Worm (Caenorhabditis elegans) whole organism, late embryonic: ENCODE data around the gene M199.135.
"Not testable (repeated sequence)": the region's sequence is repeated elsewhere in the genome, so short reads cannot be mapped to it uniquely, and the experiment has no call there.

Experiments
- C38D4.7 ChIP-seq: fragments of 200-800 bp; sonication (Bioruptor generic); optimal IDR thresholded peaks from 2 replicates; lab custom pipeline; 2018; ENCODE audit warnings: mild to moderate bottlenecking, missing genetic modification characterization, moderate library complexity, missing compliant biosample characterization
- K02D7.2 ChIP-seq: sonication (generic microtip); optimal IDR thresholded peaks from 2 replicates; lab custom pipeline; 2017; ENCODE audit warnings: mild to moderate bottlenecking, missing genetic modification characterization, missing compliant biosample characterization
- K09A11.1 ChIP-seq: sonication (generic microtip); optimal IDR thresholded peaks from 2 replicates; lab custom pipeline; 2017; ENCODE audit warnings: antibody characterized with exemption, mild to moderate bottlenecking, missing genetic modification characterization, missing compliant biosample characterization; ENCODE audit not compliant: insufficient read depth
- Y22D7AL.16 ChIP-seq: sonication (generic microtip); optimal IDR thresholded peaks from 2 replicates; lab custom pipeline; 2016; ENCODE audit warnings: missing genetic modification characterization, missing compliant biosample characterization
- ahr-1 ChIP-seq: sonication (generic microtip); optimal IDR thresholded peaks from 2 replicates; lab custom pipeline; 2016; ENCODE audit warnings: missing genetic modification characterization, missing compliant biosample characterization
- ceh-14 ChIP-seq: sonication (generic microtip); optimal IDR thresholded peaks from 2 replicates; lab custom pipeline; 2016; ENCODE audit warnings: missing genotype, missing genetic modification characterization, missing compliant biosample characterization
- ceh-2 ChIP-seq: sonication (generic microtip); optimal IDR thresholded peaks from 2 replicates; lab custom pipeline; 2016; ENCODE audit warnings: missing genotype, missing genetic modification characterization, missing compliant biosample characterization
- ceh-22 ChIP-seq: sonication (generic microtip); optimal IDR thresholded peaks from 2 replicates; lab custom pipeline; 2017; ENCODE audit warnings: missing biosample characterization, missing genetic modification characterization
- ceh-24 ChIP-seq: sonication (generic microtip); optimal IDR thresholded peaks from 2 replicates; lab custom pipeline; 2016; ENCODE audit warnings: mild to moderate bottlenecking, missing genetic modification characterization, missing compliant biosample characterization
- ceh-30 ChIP-seq: fragments of 150-350 bp; optimal IDR thresholded peaks from 2 replicates; lab custom pipeline; 2014; ENCODE audit warnings: missing biosample characterization, missing genetic modification characterization
- ceh-31 ChIP-seq: sonication (generic microtip); optimal IDR thresholded peaks from 2 replicates; lab custom pipeline; 2016; ENCODE audit warnings: missing genetic modification characterization, missing compliant biosample characterization
- ceh-34 ChIP-seq: sonication (generic microtip); optimal IDR thresholded peaks from 2 replicates; lab custom pipeline; 2016; ENCODE audit warnings: mild to moderate bottlenecking, missing genetic modification characterization, missing compliant biosample characterization
- ceh-48 ChIP-seq: sonication (generic microtip); optimal IDR thresholded peaks from 2 replicates; lab custom pipeline; 2016; ENCODE audit warnings: missing genetic modification characterization, inconsistent platforms, missing compliant biosample characterization
- ceh-9 ChIP-seq: sonication (generic microtip); optimal IDR thresholded peaks from 2 replicates; lab custom pipeline; 2016; ENCODE audit warnings: mild to moderate bottlenecking, missing genetic modification characterization, inconsistent platforms, missing compliant biosample characterization
- dmd-4 ChIP-seq: sonication (generic microtip); optimal IDR thresholded peaks from 2 replicates; lab custom pipeline; 2016; ENCODE audit warnings: borderline replicate concordance, missing genetic modification characterization, missing compliant biosample characterization
- elt-2 ChIP-seq: sonication (generic microtip); optimal IDR thresholded peaks from 2 replicates; lab custom pipeline; 2016; ENCODE audit warnings: missing genetic modification reagents, missing genetic modification characterization, missing compliant biosample characterization
- fax-1 ChIP-seq: sonication (generic microtip); optimal IDR thresholded peaks from 2 replicates; lab custom pipeline; 2016; ENCODE audit warnings: missing genotype, missing genetic modification characterization, missing compliant biosample characterization
- fkh-10 ChIP-seq: fragments of 150-350 bp; optimal IDR thresholded peaks from 2 replicates; lab custom pipeline; 2014; ENCODE audit warnings: missing biosample characterization, missing genetic modification reagents, missing genetic modification characterization
- hlh-13 ChIP-seq: fragments of 200-800 bp; sonication (Bioruptor generic); optimal IDR thresholded peaks from 2 replicates; lab custom pipeline; 2018; ENCODE audit warnings: mild to moderate bottlenecking, missing genetic modification characterization, missing compliant biosample characterization
- hlh-6 ChIP-seq: sonication (generic microtip); optimal IDR thresholded peaks from 2 replicates; lab custom pipeline; 2016; ENCODE audit warnings: missing genotype, missing genetic modification characterization, missing compliant biosample characterization
- lim-6 ChIP-seq: sonication (generic microtip); optimal IDR thresholded peaks from 2 replicates; lab custom pipeline; 2016; ENCODE audit warnings: missing genetic modification characterization, missing compliant biosample characterization
- mec-3 ChIP-seq: sonication (generic microtip); optimal IDR thresholded peaks from 2 replicates; lab custom pipeline; 2016; ENCODE audit warnings: borderline replicate concordance, missing genetic modification characterization, missing compliant biosample characterization
- nhr-11 ChIP-seq: fragments of 150-350 bp; optimal IDR thresholded peaks from 2 replicates; lab custom pipeline; 2014; ENCODE audit warnings: missing biosample characterization, missing genetic modification characterization
- nhr-232 ChIP-seq: sonication (generic microtip); optimal IDR thresholded peaks from 2 replicates; lab custom pipeline; 2016; ENCODE audit warnings: missing genetic modification characterization, missing compliant biosample characterization
- odd-2 ChIP-seq: sonication (generic microtip); optimal IDR thresholded peaks from 2 replicates; lab custom pipeline; 2017; ENCODE audit warnings: antibody characterized with exemption, mild to moderate bottlenecking, missing genetic modification characterization, missing compliant biosample characterization
- pax-1 ChIP-seq: fragments of 150-350 bp; optimal IDR thresholded peaks from 2 replicates; lab custom pipeline; 2014; ENCODE audit warnings: missing biosample characterization, missing genetic modification characterization
- pqm-1 ChIP-seq: sonication (generic microtip); optimal IDR thresholded peaks from 2 replicates; lab custom pipeline; 2016; ENCODE audit warnings: missing genetic modification characterization, missing compliant biosample characterization
- rnt-1 ChIP-seq: sonication (generic microtip); optimal IDR thresholded peaks from 2 replicates; lab custom pipeline; 2016; ENCODE audit warnings: missing genetic modification characterization, missing compliant biosample characterization
- sox-4 ChIP-seq: sonication (generic microtip); optimal IDR thresholded peaks from 2 replicates; lab custom pipeline; 2017; ENCODE audit warnings: mild to moderate bottlenecking, missing genetic modification characterization, inconsistent platforms, missing compliant biosample characterization
- syd-9 ChIP-seq: sonication (generic microtip); optimal IDR thresholded peaks from 2 replicates; lab custom pipeline; 2016; ENCODE audit warnings: mild to moderate bottlenecking, missing genetic modification characterization, moderate library complexity, missing compliant biosample characterization
- tbx-2 ChIP-seq: sonication (generic microtip); optimal IDR thresholded peaks from 2 replicates; lab custom pipeline; 2016; ENCODE audit warnings: missing genetic modification characterization, missing compliant biosample characterization
- tbx-7 ChIP-seq: sonication (generic microtip); optimal IDR thresholded peaks from 2 replicates; lab custom pipeline; 2016; ENCODE audit warnings: missing genotype, missing genetic modification characterization, missing compliant biosample characterization
- ttx-3 ChIP-seq: sonication (generic microtip); optimal IDR thresholded peaks from 2 replicates; lab custom pipeline; 2016; ENCODE audit warnings: missing genetic modification reagents, missing genetic modification characterization, missing compliant biosample characterization
- unc-55 ChIP-seq: sonication (generic microtip); optimal IDR thresholded peaks from 2 replicates; lab custom pipeline; 2017; ENCODE audit warnings: missing biosample characterization, missing genetic modification reagents, missing genetic modification characterization
- ztf-16 ChIP-seq: sonication (generic microtip); optimal IDR thresholded peaks from 2 replicates; lab custom pipeline; 2017; ENCODE audit warnings: missing genetic modification characterization, missing compliant biosample characterization

The M199.135 gene

DNA sequence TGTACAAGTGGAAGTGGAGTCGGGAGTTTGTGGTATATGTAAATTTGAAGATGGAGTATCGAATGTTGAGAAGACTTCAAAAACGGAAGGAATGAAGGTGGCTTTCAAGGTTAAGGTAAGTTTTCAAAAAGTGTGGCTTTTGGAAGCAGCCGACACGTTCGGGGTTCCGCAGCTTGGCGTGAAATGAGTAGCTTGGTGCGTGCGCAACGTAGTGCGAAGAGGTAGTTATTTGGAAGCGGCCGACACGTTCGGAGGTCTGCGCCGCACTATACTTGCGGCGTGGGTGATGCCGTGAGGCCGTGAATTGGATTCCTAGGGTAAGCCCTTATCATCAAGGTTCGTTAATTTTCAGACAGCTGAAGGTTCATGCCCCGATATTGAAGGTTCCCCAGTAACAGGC is 6.3 kb downstream of the M199.135 start, which contains the start of gene clec-189:
TSS of gene clec-189 (plus strand) at position 92 of the 400 bp plus-strand sequence.
- no peak for TF ChIP-seq ceh-31 (tag; lab: Kevin White, UChicago)
- TF ChIP-seq ahr-1 (tag; lab: Kevin White, UChicago) = no peak
- no peak for TF ChIP-seq odd-2 (tag; lab: Kevin White, UChicago)
- TF ChIP-seq fkh-10 = no peak
- no peak for TF ChIP-seq ceh-22
- no peak for TF ChIP-seq ceh-24
- TF ChIP-seq K09A11.1 (tag; lab: Kevin White, UChicago) = no peak
- no peak for TF ChIP-seq pqm-1 (tag; lab: Kevin White, UChicago)
- TF ChIP-seq elt-2 = no peak
- TF ChIP-seq ttx-3 (tag; lab: Kevin White, UChicago) = no peak
- TF ChIP-seq ceh-34 (tag; lab: Kevin White, UChicago) = no peak
- no peak for TF ChIP-seq pax-1 (tag; lab: Kevin White, UChicago)
- no peak for TF ChIP-seq ztf-16 (tag; lab: Kevin White, UChicago)
- TF ChIP-seq ceh-48 (tag; lab: Kevin White, UChicago) = no peak
- TF ChIP-seq ceh-14 (tag; lab: Kevin White, UChicago) = no peak
- TF ChIP-seq unc-55 (GFP tag; lab: Kevin White, UChicago) = no peak
- TF ChIP-seq nhr-11 = no peak
- no peak for TF ChIP-seq hlh-13 (GFP tag; lab: Kevin White, UChicago)

DNA sequence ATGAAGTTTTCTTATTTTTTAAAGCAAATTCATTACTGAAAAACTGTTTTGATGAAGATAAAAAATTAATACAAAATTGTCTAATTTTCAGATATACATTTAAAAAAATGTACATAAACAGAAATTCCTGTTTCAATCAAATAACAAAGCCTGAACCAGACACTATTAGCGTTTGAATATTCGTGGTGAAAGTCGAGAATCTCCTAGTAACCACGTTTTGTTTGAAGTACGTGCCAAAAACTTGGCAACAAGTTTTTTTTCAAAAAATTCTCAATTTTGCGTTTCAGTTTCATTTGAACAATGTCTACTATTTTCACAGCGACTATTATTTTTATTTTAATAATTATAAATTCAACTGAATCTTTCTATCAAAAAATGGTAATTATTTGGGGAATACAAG is 8.5 kb downstream of the M199.135 start, which contains the start of gene M199.7:
TSS of gene M199.7 (plus strand) at position 301 of the 400 bp plus-strand sequence.
- TF ChIP-seq nhr-11 = no peak
- no peak for TF ChIP-seq nhr-232 (tag; lab: Kevin White, UChicago)
- no peak for TF ChIP-seq hlh-6 (tag; lab: Kevin White, UChicago)
- no peak for TF ChIP-seq syd-9 (tag; lab: Kevin White, UChicago)
- no peak for TF ChIP-seq rnt-1 (tag; lab: Kevin White, UChicago)
- TF ChIP-seq, all 69 proteins: peak for 0

DNA sequence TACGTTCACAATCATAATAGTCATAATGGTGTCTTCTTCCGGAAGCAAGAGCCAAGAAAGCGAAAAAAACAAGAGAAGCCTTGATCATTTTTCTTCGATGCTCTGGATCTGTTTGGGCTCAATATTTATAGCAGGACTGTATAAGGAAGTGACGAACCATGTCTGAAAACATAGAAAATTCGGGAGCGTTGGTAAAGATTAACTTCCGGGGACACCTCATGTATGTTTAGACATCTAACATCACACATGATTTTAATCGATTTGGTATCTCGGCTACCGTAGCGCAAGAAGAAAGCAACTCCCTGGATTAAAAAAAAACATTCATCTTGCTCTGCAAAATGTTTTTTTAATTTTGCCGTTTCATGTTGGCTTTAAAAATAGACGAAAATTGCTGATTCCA is 11.6 kb downstream of the M199.135 start, which contains the start of gene clec-190:
TSS of gene clec-190 (minus strand) at position 101 of the 400 bp plus-strand sequence.
- no peak for TF ChIP-seq sox-4 (tag; lab: Kevin White, UChicago)
- no peak for TF ChIP-seq C38D4.7

DNA sequence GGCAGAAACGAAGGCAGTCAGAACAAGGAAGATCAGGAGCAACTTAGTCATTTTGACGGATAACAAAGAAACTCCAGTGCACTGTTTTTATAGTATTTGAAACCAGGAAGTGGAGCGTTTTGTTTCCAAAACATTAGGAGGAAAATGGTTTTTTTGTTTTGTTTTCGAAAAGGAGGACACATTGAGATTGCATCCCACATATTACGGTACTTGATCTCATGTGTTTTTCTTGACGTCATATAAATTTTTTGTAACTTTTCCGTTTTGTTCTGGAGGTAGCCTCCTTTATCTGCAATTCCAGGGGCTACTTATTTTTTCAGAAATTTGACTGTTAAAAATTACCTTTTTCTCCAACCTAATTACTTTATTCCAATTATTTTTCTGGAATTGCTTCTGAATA is 13.3 kb downstream of the M199.135 start, which contains the start of gene M199.9:
TSS of gene M199.9 (minus strand) at position 101 of the 400 bp plus-strand sequence.
- TF ChIP-seq fkh-10 (no peak), dmd-4 (tag; lab: Kevin White, UChicago) (no peak), ceh-9 (tag; lab: Kevin White, UChicago) (no peak), fax-1 (tag; lab: Kevin White, UChicago) (no peak), ceh-31 (tag; lab: Kevin White, UChicago) (no peak), tbx-2 (tag; lab: Kevin White, UChicago) (no peak), ttx-3 (tag; lab: Kevin White, UChicago) (no peak), C38D4.7 (no peak)

DNA sequence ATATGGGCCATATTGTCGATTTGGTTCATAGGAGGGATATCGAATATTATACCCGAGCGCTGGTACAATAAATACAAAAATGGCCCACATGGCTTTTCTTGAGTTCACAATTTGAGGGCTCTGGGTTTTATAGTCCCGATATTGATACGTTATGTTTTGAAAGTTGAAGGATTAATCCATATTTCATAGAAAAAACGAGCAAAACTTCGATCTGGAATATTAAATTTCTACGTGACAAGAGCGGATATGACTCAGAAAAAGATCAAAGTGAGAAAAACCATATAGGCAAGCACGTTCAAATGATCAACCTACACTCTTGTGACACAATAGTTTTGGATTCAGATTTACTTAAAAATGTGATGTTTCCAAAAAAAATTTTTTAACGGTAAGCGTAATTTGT is 17.3 kb downstream of the M199.135 start, which contains the start of gene col-135:
TSS of gene col-135 (minus strand) at position 101 of the 400 bp plus-strand sequence.
- TF ChIP-seq ceh-30 = no peak
- TF ChIP-seq lim-6 (tag; lab: Kevin White, UChicago) = no peak
- no peak for TF ChIP-seq ceh-24
- no peak for TF ChIP-seq ceh-2
- TF ChIP-seq tbx-7 (tag; lab: Kevin White, UChicago) = no peak
- no peak for TF ChIP-seq nhr-11
- no peak for TF ChIP-seq K02D7.2 (tag; lab: Kevin White, UChicago)

DNA sequence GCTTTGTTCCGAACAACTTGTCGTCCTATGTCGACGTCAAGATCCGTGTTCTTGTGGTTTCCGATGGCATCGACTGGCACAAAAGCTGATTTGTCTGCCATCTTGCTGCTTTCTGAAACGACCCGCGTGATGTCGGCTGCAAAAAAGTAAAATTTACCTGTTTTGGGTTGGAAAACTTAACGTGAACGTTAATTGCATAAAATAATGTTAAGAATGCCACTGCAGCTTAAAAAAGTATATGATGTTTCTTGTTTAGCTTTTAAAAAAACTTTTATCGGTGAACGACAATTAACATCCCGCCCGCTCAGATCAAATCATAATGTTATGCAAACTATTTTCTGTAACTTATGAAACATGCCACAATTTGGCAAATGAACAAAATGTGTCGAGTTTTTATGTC is 19.5 kb downstream of the M199.135 start, which contains the start of gene M199.8:
TSS of gene M199.8 (minus strand) at position 101 of the 400 bp plus-strand sequence.
- not testable (repeated sequence) for TF ChIP-seq mec-3; lim-6 (tag; lab: Kevin White, UChicago); Y22D7AL.16 (tag; lab: Kevin White, UChicago)
